Fruit fly (Drosophila melanogaster): Measurements from ENCODE around the gene cact.

cact gene

DNA sequence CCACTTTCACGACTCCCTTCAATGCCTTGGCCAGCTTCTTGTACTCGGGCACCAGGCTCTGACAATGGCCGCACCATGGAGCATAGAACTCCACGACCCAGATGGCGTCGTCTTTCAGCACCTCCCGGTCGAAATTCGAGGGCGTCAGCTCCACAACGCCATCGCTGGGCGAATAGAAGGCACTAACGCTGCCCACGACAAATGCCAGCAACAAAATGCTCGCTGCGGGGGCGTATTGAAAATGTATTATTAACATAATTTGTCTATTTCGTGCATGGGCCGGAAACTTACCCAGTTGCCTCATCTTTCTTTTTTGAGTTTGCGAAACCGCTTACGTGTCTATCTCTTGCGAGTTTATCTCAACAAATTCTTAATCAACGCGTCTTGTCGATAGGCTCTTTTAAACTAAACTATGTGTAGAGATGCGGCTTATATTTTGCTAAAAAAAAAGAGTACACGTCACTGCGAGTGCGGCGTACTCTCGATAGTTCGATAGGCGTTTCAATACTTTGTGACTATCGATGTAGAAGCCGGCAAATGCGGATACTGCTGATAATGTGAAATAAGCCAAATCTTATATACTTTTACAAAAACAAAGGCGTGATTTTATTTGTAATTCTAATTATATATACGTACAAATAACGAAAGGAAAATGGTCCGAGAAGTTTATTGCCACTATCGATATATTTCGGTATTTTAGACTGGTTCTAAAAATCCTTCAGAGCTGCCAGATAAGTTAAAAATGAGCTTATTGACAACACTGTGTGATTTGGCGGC, 30.4 kb upstream of the cact start, which contains the start of gene CaBP1 (continued):
- TF ChIP-seq CG18599 (GFP tag; optimal IDR thresholded peaks at IDR 0.05) (no peak), ase (GFP tag; IDR thresholded peaks at IDR 0.05) (no peak), E2f2 (GFP tag; IDR thresholded peaks at IDR 0.05) (peak; percentile 93), lov (optimal IDR thresholded peaks at IDR 0.05) (no peak), lov (GFP tag; IDR thresholded peaks at IDR 0.05) (no peak), CG17186 (GFP tag; optimal IDR thresholded peaks at IDR 0.05) (no peak), Fer3 (tag; optimal IDR thresholded peaks at IDR 0.05) (no peak), Ssrp (tag; optimal IDR thresholded peaks at IDR 0.05) (no peak), Hmr (GFP tag; optimal IDR thresholded peaks at IDR 0.05) (peak; percentile 16), CG10274 (GFP tag; optimal IDR thresholded peaks at IDR 0.05) (no peak), CG42726 (GFP tag; IDR thresholded peaks at IDR 0.05; ENCODE audit: partially characterized antibody) (peak; percentile 62; the same call in 1 of the 2 replicates), slbo (GFP tag; IDR thresholded peaks at IDR 0.05) (no peak), Xbp1 (GFP tag; optimal IDR thresholded peaks at IDR 0.05) (peak; percentile 97), az2 (GFP tag; optimal IDR thresholded peaks at IDR 0.05) (no peak), Dref (GFP tag; IDR thresholded peaks at IDR 0.05) (peak; percentile 74), eyg (GFP tag; optimal IDR thresholded peaks at IDR 0.05) (no peak), CG12659 (GFP tag; optimal IDR thresholded peaks at IDR 0.05) (peak; percentile 50), CG10543 (GFP tag; optimal IDR thresholded peaks at IDR 0.05) (no peak), jing (GFP tag; optimal IDR thresholded peaks at IDR 0.05) (no peak), Rx (GFP tag; IDR thresholded peaks at IDR 0.05) (no peak), CG10209 (GFP tag; optimal IDR thresholded peaks at IDR 0.05) (no peak), Mad (GFP tag; optimal IDR thresholded peaks at IDR 0.05) (no peak), NC2α (GFP tag; optimal IDR thresholded peaks at IDR 0.05) (no peak), Usf (GFP tag; optimal IDR thresholded peaks at IDR 0.05) (no peak), CG13296 (GFP tag; optimal IDR thresholded peaks at IDR 0.05) (no peak), grau (tag; optimal IDR thresholded peaks at IDR 0.05) (no peak), CG3281 (GFP tag; optimal IDR thresholded peaks at IDR 0.05) (no peak), fd96Cb (tag; optimal IDR thresholded peaks at IDR 0.05) (no peak), sna (GFP tag; IDR thresholded peaks at IDR 0.05; ENCODE audit: partially characterized antibody) (peak; percentile 96), CG10431 (GFP tag; optimal IDR thresholded peaks at IDR 0.05) (no peak), CG9817 (tag; optimal IDR thresholded peaks at IDR 0.05) (no peak), Hr39 (optimal IDR thresholded peaks at IDR 0.05) (no peak), CG34422 (GFP tag; IDR thresholded peaks at IDR 0.05) (no peak; the same call in 2 of the 3 replicates), CG2678 (tag; optimal IDR thresholded peaks at IDR 0.05) (no peak), Optix (GFP tag; IDR thresholded peaks at IDR 0.05) (no peak), CG11723 (GFP tag; optimal IDR thresholded peaks at IDR 0.05) (no peak), Atf3 (GFP tag; optimal IDR thresholded peaks at IDR 0.05) (no peak), CG18764 (GFP tag; optimal IDR thresholded peaks at IDR 0.05) (no peak), Doc2 (GFP tag; IDR thresholded peaks at IDR 0.05) (no peak), CG10959 (GFP tag; IDR thresholded peaks at IDR 0.05) (no peak), Deaf1 (tag; optimal IDR thresholded peaks at IDR 0.05) (no peak), CG6854 (GFP tag; optimal IDR thresholded peaks at IDR 0.05) (no peak), PHDP (tag; optimal IDR thresholded peaks at IDR 0.05) (no peak), CG17612 (GFP tag; IDR thresholded peaks at IDR 0.05) (no peak), sc (optimal IDR thresholded peaks at IDR 0.05) (no peak), sc (GFP tag; optimal IDR thresholded peaks at IDR 0.05) (no peak), CG15514 (GFP tag; optimal IDR thresholded peaks at IDR 0.05) (peak; percentile 37), ara (GFP tag; IDR thresholded peaks at IDR 0.05) (no peak), sd (tag; optimal IDR thresholded peaks at IDR 0.05) (no peak), CG15479 (GFP tag; optimal IDR thresholded peaks at IDR 0.05) (no peak)

All from whole organism, embryonic.